Worm (Caenorhabditis elegans) whole organism, L4 larva: ENCODE data around the gene cyn-1.
A peak's percentile ranks its signal among the peaks of the same experiment; 100 is the strongest.

ENCODE experiments used
- F26F4.8 ChIP-seq: fragments of 200-800 bp; sonication (Bioruptor generic); conservative IDR thresholded peaks from 2 replicates; pipeline ENCODE4 v1.3.6; 2022; ENCODE audit warnings: missing genetic modification characterization, missing compliant biosample characterization
- F44E2.7 ChIP-seq: fragments of 200-800 bp; sonication (Bioruptor generic); IDR thresholded peaks from 2 replicates; pipeline ENCODE4 v2.1.2; 2022; ENCODE audit warnings: missing genetic modification characterization, missing compliant biosample characterization
- T26A8.4 ChIP-seq: fragments of 200-800 bp; sonication (Bioruptor generic); IDR thresholded peaks from 2 replicates; pipeline ENCODE4 v1.3.6; 2022; ENCODE audit warnings: missing genetic modification characterization, missing compliant biosample characterization
- Y105C5A.15 ChIP-seq: fragments of 200-800 bp; sonication (Bioruptor generic); IDR thresholded peaks from 2 replicates; pipeline ENCODE4 v1.3.6; 2022; ENCODE audit warnings: missing genetic modification characterization, missing compliant biosample characterization
- Y48G9A.11 ChIP-seq: fragments of 200-800 bp; sonication (Bioruptor generic); IDR thresholded peaks from 2 replicates; pipeline ENCODE4 v1.3.6; 2022; ENCODE audit warnings: missing genetic modification reagents, missing genetic modification characterization, missing compliant biosample characterization
- Y5F2A.4 ChIP-seq: fragments of 200-800 bp; sonication (Bioruptor generic); optimal IDR thresholded peaks from 2 replicates; lab custom pipeline; 2018; ENCODE audit warnings: mild to moderate bottlenecking, missing genetic modification characterization, missing compliant biosample characterization
- aha-1 ChIP-seq: fragments of 150-350 bp; peaks from one replicate; lab custom pipeline; 2014; ENCODE audit warnings: missing biosample characterization, missing genetic modification characterization
- arid-1 ChIP-seq: fragments of 200-800 bp; sonication (Bioruptor generic); conservative IDR thresholded peaks from 2 replicates; pipeline ENCODE4 v1.3.6; 2022; ENCODE audit warnings: missing genetic modification reagents, missing genetic modification characterization, missing compliant biosample characterization
- ceh-20 ChIP-seq: fragments of 200-800 bp; sonication (Bioruptor generic); IDR thresholded peaks from 2 replicates; pipeline ENCODE4 v1.3.6; 2022; ENCODE audit warnings: missing genetic modification reagents, missing genetic modification characterization, missing compliant biosample characterization
- ceh-28 ChIP-seq: fragments of 150-350 bp; optimal IDR thresholded peaks from 2 replicates; lab custom pipeline; 2014; ENCODE audit warnings: missing biosample characterization, missing genetic modification reagents, missing genetic modification characterization
- ceh-32 ChIP-seq: sonication (generic microtip); optimal IDR thresholded peaks from 2 replicates; lab custom pipeline; 2016; ENCODE audit warnings: mild to moderate bottlenecking, missing genetic modification characterization, missing compliant biosample characterization; ENCODE audit not compliant: poor library complexity
- ceh-44 ChIP-seq: fragments of 200-800 bp; sonication (Bioruptor generic); IDR thresholded peaks from 2 replicates; pipeline ENCODE4 v1.3.6; 2022; ENCODE audit warnings: missing genetic modification reagents, missing genetic modification characterization, missing compliant biosample characterization
- ceh-62 ChIP-seq: sonication (generic microtip); optimal IDR thresholded peaks from 2 replicates; lab custom pipeline; 2017; ENCODE audit warnings: missing biosample characterization, missing genetic modification characterization
- ces-1 ChIP-seq: fragments of 150-350 bp; sonication (generic microtip); optimal IDR thresholded peaks from 4 replicates; lab custom pipeline; 2014; ENCODE audit warnings: missing biosample characterization, missing genetic modification reagents, missing genetic modification characterization
- cey-2 ChIP-seq: sonication (generic microtip); optimal IDR thresholded peaks from 3 replicates; lab custom pipeline; 2017; ENCODE audit warnings: missing genetic modification characterization, mild to moderate bottlenecking, missing compliant biosample characterization, antibody characterized with exemption, borderline replicate concordance; ENCODE audit not compliant: insufficient read depth
- daf-16 ChIP-seq, 3 experiments: sonication (generic microtip); optimal IDR thresholded peaks; 2 replicates each; lab custom pipeline; 2016 to 2017; ENCODE audit warnings: missing genetic modification characterization in 3 of 3, missing genetic modification reagents in 3 of 3, mild to moderate bottlenecking in 2 of 3, missing compliant biosample characterization in 2 of 3, missing biosample characterization in 1 of 3, moderate library complexity in 1 of 3
- dmd-9 ChIP-seq: fragments of 200-800 bp; sonication (Bioruptor generic); IDR thresholded peaks from 2 replicates; pipeline ENCODE4 v1.3.6; 2022; ENCODE audit warnings: missing genetic modification reagents, missing genetic modification characterization, missing compliant biosample characterization
- duxl-1 ChIP-seq: sonication (generic microtip); optimal IDR thresholded peaks from 2 replicates; lab custom pipeline; 2016; ENCODE audit warnings: mild to moderate bottlenecking, missing genetic modification characterization, moderate library complexity, missing compliant biosample characterization; ENCODE audit not compliant: poor library complexity
- dve-1 ChIP-seq: sonication (generic microtip); optimal IDR thresholded peaks from 2 replicates; lab custom pipeline; 2017; ENCODE audit warnings: antibody characterized with exemption, mild to moderate bottlenecking, missing genetic modification characterization, missing compliant biosample characterization; ENCODE audit not compliant: insufficient read depth
- egl-27 ChIP-seq: sonication (generic microtip); optimal IDR thresholded peaks from 3 replicates; lab custom pipeline; 2017; ENCODE audit warnings: missing biosample characterization, missing genetic modification reagents, missing genetic modification characterization
- fos-1 ChIP-seq: fragments of 150-350 bp; optimal IDR thresholded peaks from 2 replicates; lab custom pipeline; 2014; ENCODE audit warnings: missing biosample characterization, missing genetic modification characterization
- hif-1 ChIP-seq, 2 experiments: sonication (generic microtip); optimal IDR thresholded peaks; 2 replicates each; lab custom pipeline; 2016 to 2017; ENCODE audit warnings: missing compliant biosample characterization in 2 of 2, missing genetic modification characterization in 2 of 2, missing genetic modification reagents in 2 of 2, missing genotype in 2 of 2, mild to moderate bottlenecking in 1 of 2
- hlh-11 ChIP-seq: fragments of 200-800 bp; sonication (Bioruptor generic); optimal IDR thresholded peaks from 2 replicates; lab custom pipeline; 2018; ENCODE audit warnings: mild to moderate bottlenecking, missing genetic modification characterization, missing compliant biosample characterization
- hlh-30 ChIP-seq: sonication (generic microtip); optimal IDR thresholded peaks from 2 replicates; lab custom pipeline; 2017; ENCODE audit warnings: antibody characterized with exemption, mild to moderate bottlenecking, missing genetic modification characterization, missing compliant biosample characterization; ENCODE audit not compliant: insufficient read depth
- lin-13 ChIP-seq: fragments of 150-350 bp; optimal IDR thresholded peaks from 2 replicates; lab custom pipeline; 2014; ENCODE audit warnings: missing biosample characterization, missing genetic modification reagents, missing genetic modification characterization
- lir-3 ChIP-seq: sonication (generic microtip); optimal IDR thresholded peaks from 2 replicates; lab custom pipeline; 2016; ENCODE audit warnings: mild to moderate bottlenecking, missing genetic modification characterization, missing compliant biosample characterization
- lsy-2 ChIP-seq, 2 experiments: fragments of 150-350 bp in 1 of 2; sonication (generic microtip) in 1 of 2; optimal IDR thresholded peaks; 2 replicates each; lab custom pipeline; 2014 to 2017; ENCODE audit warnings: missing biosample characterization in 2 of 2, missing genetic modification characterization in 2 of 2
- madf-5 ChIP-seq, 2 experiments: fragments of 200-800 bp; sonication (Bioruptor generic); IDR thresholded peaks; 2 replicates each; pipeline ENCODE4 v1.3.6; 2022; ENCODE audit warnings: missing compliant biosample characterization in 2 of 2, missing genetic modification characterization in 2 of 2
- madf-9 ChIP-seq: fragments of 200-800 bp; sonication (Bioruptor generic); conservative IDR thresholded peaks from 2 replicates; pipeline ENCODE4 v1.3.6; 2022; ENCODE audit warnings: missing genetic modification reagents, missing genetic modification characterization, missing compliant biosample characterization
- mdl-1 ChIP-seq, 2 experiments: fragments of 150-350 bp in 1 of 2; sonication (generic microtip) in 1 of 2; optimal IDR thresholded peaks; 2 replicates each; lab custom pipeline; 2014 to 2017; ENCODE audit warnings: missing biosample characterization in 2 of 2, missing genetic modification characterization in 2 of 2
- mxl-2 ChIP-seq: fragments of 200-800 bp; sonication (Bioruptor generic); conservative IDR thresholded peaks from 2 replicates; pipeline ENCODE4 v1.3.6; 2022; ENCODE audit warnings: missing genetic modification reagents, missing genetic modification characterization, missing compliant biosample characterization
- nhr-6 ChIP-seq: fragments of 150-350 bp; optimal IDR thresholded peaks from 2 replicates; lab custom pipeline; 2014; ENCODE audit warnings: missing biosample characterization, missing genetic modification characterization
- nhr-77 ChIP-seq: fragments of 150-350 bp; optimal IDR thresholded peaks from 2 replicates; lab custom pipeline; 2014; ENCODE audit warnings: missing biosample characterization, missing genetic modification characterization
- pqm-1 ChIP-seq: sonication (generic microtip); optimal IDR thresholded peaks from 2 replicates; lab custom pipeline; 2017; ENCODE audit warnings: missing biosample characterization, missing genetic modification characterization
- rbr-2 ChIP-seq: sonication (generic microtip); optimal IDR thresholded peaks from 2 replicates; lab custom pipeline; 2016; ENCODE audit warnings: missing genotype, missing genetic modification characterization, missing compliant biosample characterization
- saeg-2 ChIP-seq: fragments of 200-800 bp; sonication (Bioruptor generic); IDR thresholded peaks from 2 replicates; pipeline ENCODE4 v1.3.6; 2022; ENCODE audit warnings: missing genetic modification reagents, missing genetic modification characterization, missing compliant biosample characterization
- snpc-4 ChIP-seq: fragments of 150-350 bp; optimal IDR thresholded peaks from 2 replicates; lab custom pipeline; 2014; ENCODE audit warnings: missing biosample characterization, missing genetic modification characterization
- tra-1 ChIP-seq: fragments of 200-800 bp; sonication (Bioruptor generic); IDR thresholded peaks from 2 replicates; pipeline ENCODE4 v1.3.6; 2022; ENCODE audit warnings: missing genetic modification reagents, missing genetic modification characterization, missing compliant biosample characterization
- unc-62 ChIP-seq, 3 experiments: fragments of 150-350 bp in 1 of 3; sonication (generic microtip); optimal IDR thresholded peaks in 2 of 3; peaks in 1 of 3; 1 replicate in 1 of 3; 2 replicates in 2 of 3; lab custom pipeline; 2014 to 2017; ENCODE audit warnings: missing biosample characterization in 3 of 3, missing genetic modification characterization in 3 of 3, missing genetic modification reagents in 3 of 3, missing genotype in 1 of 3
- vab-7 ChIP-seq: fragments of 200-800 bp; sonication (Bioruptor generic); IDR thresholded peaks from 2 replicates; pipeline ENCODE4 v1.3.6; 2022; ENCODE audit warnings: missing genetic modification reagents, missing genetic modification characterization, missing compliant biosample characterization
- zip-11 ChIP-seq: fragments of 200-800 bp; sonication (Bioruptor generic); IDR thresholded peaks from 2 replicates; pipeline ENCODE4 v1.3.6; 2022; ENCODE audit warnings: missing genetic modification characterization, missing compliant biosample characterization

Gene cyn-1

ce11 chrV:14368272-14369052, 12.6 kb downstream of the cyn-1 start (continued):
- TF ChIP-seq egl-27 (tag; lab: Kevin White, UChicago) = no peak
- no peak for TF ChIP-seq fos-1 (tag; lab: Kevin White, UChicago)
- TF ChIP-seq ceh-44 (GFP tag; lab: Robert Waterston, UW) = no peak
- no peak for TF ChIP-seq madf-9 (GFP tag; lab: Robert Waterston, UW)
- TF ChIP-seq cey-2 (tag; lab: Kevin White, UChicago) = peak; percentile 74
- TF ChIP-seq ceh-32 (tag; lab: Kevin White, UChicago) = no peak
- TF ChIP-seq ceh-28 (tag; lab: Kevin White, UChicago) = no peak

ce11 chrV:14369412-14369811, 13.5 kb downstream of the cyn-1 start:
- TF ChIP-seq madf-5 (GFP tag; IDR thresholded peaks at IDR 0.05; lab: Robert Waterston, UW) (no peak), dmd-9 (GFP tag; lab: Robert Waterston, UW) (no peak), snpc-4 (no peak), daf-16 (GFP tag; optimal IDR thresholded peaks at IDR 0.05; lab: Kevin White, UChicago) (no peak), daf-16 (tag; optimal IDR thresholded peaks at IDR 0.05; lab: Kevin White, UChicago) (no peak), pqm-1 (tag; lab: Kevin White, UChicago) (no peak), mxl-2 (GFP tag; lab: Robert Waterston, UW) (no peak), ceh-20 (peak; percentile 78), T26A8.4 (GFP tag; lab: Robert Waterston, UW) (no peak), Y48G9A.11 (no peak), aha-1 (tag; lab: Kevin White, UChicago) (no peak), lsy-2 (tag; optimal IDR thresholded peaks at IDR 0.05; lab: Kevin White, UChicago) (peak in 1 of 2 experiments; percentile 32), unc-62 (GFP tag; optimal IDR thresholded peaks at IDR 0.05 in 1 of 2; lab: Kevin White, UChicago) (peak in 1 of 2 experiments; percentile 98), unc-62 (tag; optimal IDR thresholded peaks at IDR 0.05; lab: Kevin White, UChicago) (no peak), lin-13 (GFP tag; lab: Kevin White, UChicago) (no peak), zip-11 (no peak), cey-2 (tag; lab: Kevin White, UChicago) (no peak), arid-1 (GFP tag; lab: Robert Waterston, UW) (no peak), dve-1 (tag; lab: Kevin White, UChicago) (no peak), tra-1 (peak; percentile 43; the same call in 1 of the 2 replicates), nhr-77 (tag; lab: Kevin White, UChicago) (no peak), Y5F2A.4 (no peak), hif-1 (tag; optimal IDR thresholded peaks at IDR 0.05; lab: Kevin White, UChicago) (no peak), vab-7 (GFP tag; lab: Robert Waterston, UW) (0 out of 2 replicates have a peak, but pooled peaks have one; percentile 25), Y105C5A.15 (no peak), duxl-1 (tag; lab: Kevin White, UChicago) (no peak), ces-1 (GFP tag; lab: Kevin White, UChicago) (no peak), ceh-62 (tag; lab: Kevin White, UChicago) (no peak), saeg-2 (GFP tag; lab: Robert Waterston, UW) (no peak), nhr-6 (tag; lab: Kevin White, UChicago) (no peak), F26F4.8 (GFP tag; lab: Robert Waterston, UW) (no peak), mdl-1 (tag; optimal IDR thresholded peaks at IDR 0.05; lab: Kevin White, UChicago) (no peak), lir-3 (tag; lab: Kevin White, UChicago) (no peak), fos-1 (tag; lab: Kevin White, UChicago) (no peak), hlh-11 (no peak), F44E2.7 (GFP tag; lab: Robert Waterston, UW) (no peak), rbr-2 (tag; lab: Kevin White, UChicago) (peak; percentile 22), hlh-30 (tag; lab: Kevin White, UChicago) (no peak)
